Worm (Caenorhabditis elegans) whole organism, L2 larva: ENCODE measurements around the gene hmg-1.1.

Experiments
- C34F6.9 ChIP-seq: fragments of 150-350 bp; optimal IDR thresholded peaks from 2 replicates; lab custom pipeline; 2014; ENCODE audit warnings: missing biosample characterization, missing genetic modification characterization
- F13H6.1 ChIP-seq: sonication (generic microtip); optimal IDR thresholded peaks from 2 replicates; lab custom pipeline; 2016; ENCODE audit warnings: missing genetic modification characterization, missing compliant biosample characterization
- Y55F3AM.14 ChIP-seq: fragments of 200-800 bp; sonication (Bioruptor generic); optimal IDR thresholded peaks from 2 replicates; lab custom pipeline; 2018; ENCODE audit warnings: mild to moderate bottlenecking, missing genetic modification characterization, missing compliant biosample characterization
- ZK546.5 ChIP-seq: sonication (generic microtip); optimal IDR thresholded peaks from 2 replicates; lab custom pipeline; 2017; ENCODE audit warnings: missing biosample characterization, missing genetic modification characterization
- ama-1 ChIP-seq: fragments of 150-350 bp; optimal IDR thresholded peaks from 2 replicates; lab custom pipeline; 2018; ENCODE audit warnings: inconsistent platforms
- blmp-1 ChIP-seq: sonication (generic microtip); optimal IDR thresholded peaks from 2 replicates; lab custom pipeline; 2017; ENCODE audit warnings: missing genetic modification characterization, mild to moderate bottlenecking, missing compliant biosample characterization, antibody characterized with exemption, moderate library complexity; ENCODE audit not compliant: insufficient read depth
- ceh-16 ChIP-seq: fragments of 150-350 bp; optimal IDR thresholded peaks from 2 replicates; lab custom pipeline; 2014; ENCODE audit warnings: missing biosample characterization, missing genetic modification characterization
- ceh-82 ChIP-seq: fragments of 150-350 bp; optimal IDR thresholded peaks from 2 replicates; lab custom pipeline; 2014; ENCODE audit warnings: missing biosample characterization, missing genetic modification characterization
- crh-2 ChIP-seq: sonication (generic microtip); optimal IDR thresholded peaks from 2 replicates; lab custom pipeline; 2017; ENCODE audit warnings: missing biosample characterization, missing genetic modification characterization
- dmd-4 ChIP-seq: sonication (generic microtip); optimal IDR thresholded peaks from 2 replicates; lab custom pipeline; 2017; ENCODE audit warnings: missing biosample characterization, missing genetic modification characterization
- egl-27 ChIP-seq: sonication (generic microtip); optimal IDR thresholded peaks from 3 replicates; lab custom pipeline; 2017; ENCODE audit warnings: missing biosample characterization, missing genetic modification reagents, missing genetic modification characterization
- elt-1 ChIP-seq: fragments of 150-350 bp; optimal IDR thresholded peaks from 2 replicates; lab custom pipeline; 2014; ENCODE audit warnings: missing biosample characterization, missing genetic modification characterization
- elt-3 ChIP-seq: sonication (generic microtip); optimal IDR thresholded peaks from 2 replicates; lab custom pipeline; 2017; ENCODE audit warnings: missing biosample characterization, missing genetic modification characterization
- fos-1 ChIP-seq: fragments of 150-350 bp; optimal IDR thresholded peaks from 2 replicates; lab custom pipeline; 2014; ENCODE audit warnings: missing biosample characterization, missing genetic modification characterization
- gmeb-1 ChIP-seq: fragments of 150-350 bp; optimal IDR thresholded peaks from 2 replicates; lab custom pipeline; 2014; ENCODE audit warnings: missing biosample characterization, missing genetic modification characterization
- lin-11 ChIP-seq: fragments of 150-350 bp; sonication (generic microtip); optimal IDR thresholded peaks from 2 replicates; lab custom pipeline; 2014; ENCODE audit warnings: missing biosample characterization, missing genetic modification characterization, inconsistent platforms, mixed read lengths
- lin-13 ChIP-seq: fragments of 150-350 bp; optimal IDR thresholded peaks from 2 replicates; lab custom pipeline; 2014; ENCODE audit warnings: missing biosample characterization, missing genetic modification reagents, missing genetic modification characterization
- lin-39 ChIP-seq: fragments of 150-350 bp; optimal IDR thresholded peaks from 2 replicates; lab custom pipeline; 2014; ENCODE audit warnings: missing biosample characterization, missing genetic modification reagents, missing genetic modification characterization
- lsy-2 ChIP-seq, 2 experiments: fragments of 150-350 bp in 1 of 2; sonication (generic microtip) in 1 of 2; optimal IDR thresholded peaks; 2 replicates each; lab custom pipeline; 2014 to 2017; ENCODE audit warnings: missing biosample characterization in 2 of 2, missing genetic modification characterization in 2 of 2
- mab-5 ChIP-seq: fragments of 150-350 bp; optimal IDR thresholded peaks from 2 replicates; lab custom pipeline; 2014; ENCODE audit warnings: missing biosample characterization, missing genetic modification characterization
- mbf-1 ChIP-seq: sonication (generic microtip); optimal IDR thresholded peaks from 2 replicates; lab custom pipeline; 2017; ENCODE audit warnings: missing biosample characterization, missing genetic modification characterization
- mdl-1 ChIP-seq, 2 experiments: fragments of 150-350 bp in 1 of 2; sonication (generic microtip) in 1 of 2; optimal IDR thresholded peaks; 2 replicates each; lab custom pipeline; 2017; ENCODE audit warnings: missing biosample characterization in 2 of 2, missing genetic modification characterization in 2 of 2
- nhr-10 ChIP-seq: sonication (generic microtip); optimal IDR thresholded peaks from 2 replicates; lab custom pipeline; 2017; ENCODE audit warnings: missing biosample characterization, missing genetic modification characterization
- nhr-11 ChIP-seq: fragments of 150-350 bp; optimal IDR thresholded peaks from 2 replicates; lab custom pipeline; 2014; ENCODE audit warnings: missing biosample characterization, missing genetic modification characterization
- nhr-12 ChIP-seq: fragments of 150-350 bp; optimal IDR thresholded peaks from 2 replicates; lab custom pipeline; 2014; ENCODE audit warnings: missing biosample characterization, missing genetic modification characterization
- nhr-129 ChIP-seq: fragments of 150-350 bp; optimal IDR thresholded peaks from 2 replicates; lab custom pipeline; 2014; ENCODE audit warnings: missing biosample characterization, missing genetic modification characterization
- nhr-21 ChIP-seq: fragments of 150-350 bp; optimal IDR thresholded peaks from 2 replicates; lab custom pipeline; 2014; ENCODE audit warnings: missing biosample characterization, missing genetic modification characterization
- nhr-23 ChIP-seq: fragments of 150-350 bp; optimal IDR thresholded peaks from 2 replicates; lab custom pipeline; 2014; ENCODE audit warnings: missing biosample characterization, missing genetic modification reagents, missing genetic modification characterization
- nhr-237 ChIP-seq: fragments of 150-350 bp; optimal IDR thresholded peaks from 2 replicates; lab custom pipeline; 2014; ENCODE audit warnings: missing biosample characterization, missing genetic modification characterization
- nhr-25 ChIP-seq: fragments of 150-350 bp; sonication (generic microtip); optimal IDR thresholded peaks from 3 replicates; lab custom pipeline; 2014; ENCODE audit warnings: missing biosample characterization, missing genetic modification characterization
- nhr-6 ChIP-seq: fragments of 150-350 bp; optimal IDR thresholded peaks from 2 replicates; lab custom pipeline; 2014; ENCODE audit warnings: missing biosample characterization, missing genetic modification characterization
- nhr-77 ChIP-seq: fragments of 150-350 bp; optimal IDR thresholded peaks from 2 replicates; lab custom pipeline; 2014; ENCODE audit warnings: missing biosample characterization, missing genetic modification characterization
- sem-4 ChIP-seq: fragments of 150-350 bp; optimal IDR thresholded peaks from 2 replicates; lab custom pipeline; 2014; ENCODE audit warnings: missing biosample characterization, missing genetic modification reagents, missing genetic modification characterization
- skn-1 ChIP-seq: sonication (generic microtip); optimal IDR thresholded peaks from 2 replicates; lab custom pipeline; 2017; ENCODE audit warnings: missing biosample characterization, missing genetic modification characterization
- sma-3 ChIP-seq: sonication (generic microtip); optimal IDR thresholded peaks from 2 replicates; lab custom pipeline; 2016; ENCODE audit warnings: missing genetic modification reagents, missing genetic modification characterization, missing compliant biosample characterization
- sma-9 ChIP-seq, 2 experiments: fragments of 150-350 bp in 1 of 2; sonication (generic microtip) in 1 of 2; optimal IDR thresholded peaks; 2 replicates each; lab custom pipeline; 2014 to 2016; ENCODE audit warnings: missing genetic modification characterization in 2 of 2, mild to moderate bottlenecking in 1 of 2, missing biosample characterization in 1 of 2, missing compliant biosample characterization in 1 of 2, missing genetic modification reagents in 1 of 2, moderate library complexity in 1 of 2
- snpc-4 ChIP-seq: fragments of 150-350 bp; optimal IDR thresholded peaks from 2 replicates; lab custom pipeline; 2014; ENCODE audit warnings: missing biosample characterization, missing genetic modification characterization
- unc-39 ChIP-seq: fragments of 150-350 bp; optimal IDR thresholded peaks from 2 replicates; lab custom pipeline; 2014; ENCODE audit warnings: missing biosample characterization, missing genetic modification characterization
- unc-62 ChIP-seq: fragments of 150-350 bp; optimal IDR thresholded peaks from 2 replicates; lab custom pipeline; 2014; ENCODE audit warnings: missing biosample characterization, missing genetic modification reagents, missing genetic modification characterization
- zag-1 ChIP-seq: fragments of 150-350 bp; optimal IDR thresholded peaks from 2 replicates; lab custom pipeline; 2014; ENCODE audit warnings: missing biosample characterization, missing genetic modification characterization
- ztf-1 ChIP-seq: fragments of 200-800 bp; sonication (Bioruptor generic); conservative IDR thresholded peaks from 2 replicates; pipeline ENCODE4 v1.3.6; 2022; ENCODE audit warnings: missing genetic modification characterization, missing compliant biosample characterization
- ztf-11 ChIP-seq: sonication (generic microtip); optimal IDR thresholded peaks from 2 replicates; lab custom pipeline; 2017; ENCODE audit warnings: missing biosample characterization, missing genetic modification characterization

hmg-1.1 gene

DNA sequence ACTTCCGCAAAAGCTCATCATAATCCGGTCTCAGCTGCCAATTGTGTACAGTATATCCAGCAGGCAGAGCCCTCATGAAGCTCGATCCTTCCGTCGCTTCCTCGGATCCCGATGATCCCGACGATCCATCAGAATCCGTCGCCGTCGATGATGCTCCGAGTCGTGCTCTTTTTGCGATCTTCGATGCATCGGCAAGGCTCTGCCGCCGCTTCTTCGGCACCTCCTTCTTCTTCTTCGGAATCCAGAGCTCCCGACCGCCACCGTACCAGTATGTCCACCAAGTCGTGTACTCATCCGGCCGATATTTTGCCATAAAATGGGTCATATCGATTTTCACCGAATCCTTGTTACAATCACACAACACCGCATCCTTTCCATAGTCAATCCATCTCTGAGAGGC, 10.6 kb upstream of the hmg-1.1 start:
- no peak for TF ChIP-seq nhr-23 (tag; lab: Kevin White, UChicago)
- no peak for TF ChIP-seq nhr-25 (tag; lab: Kevin White, UChicago)
- no peak for TF ChIP-seq crh-2
- TF ChIP-seq snpc-4: no peak
- no peak for TF ChIP-seq ceh-82 (tag; lab: Kevin White, UChicago)
- TF ChIP-seq nhr-21 (tag; lab: Kevin White, UChicago): no peak
- TF ChIP-seq sma-3 (GFP tag; lab: Kevin White, UChicago): no peak
- TF ChIP-seq sma-9 (GFP tag; optimal IDR thresholded peaks at IDR 0.05; lab: Kevin White, UChicago): no peak
- no peak for TF ChIP-seq sma-9 (tag; optimal IDR thresholded peaks at IDR 0.05; lab: Kevin White, UChicago)
- TF ChIP-seq Y55F3AM.14: no peak
- no peak for TF ChIP-seq fos-1 (tag; lab: Kevin White, UChicago)
- TF ChIP-seq ZK546.5 (tag; lab: Kevin White, UChicago): no peak
- TF ChIP-seq egl-27 (tag; lab: Kevin White, UChicago): no peak
- no peak for TF ChIP-seq C34F6.9 (tag; lab: Kevin White, UChicago)
- TF ChIP-seq ztf-11 (tag; lab: Kevin White, UChicago): no peak
- TF ChIP-seq elt-1: no peak
- TF ChIP-seq mbf-1 (tag; lab: Kevin White, UChicago): no peak
- no peak for TF ChIP-seq nhr-77 (tag; lab: Kevin White, UChicago)
- TF ChIP-seq nhr-12 (tag; lab: Kevin White, UChicago): no peak
- TF ChIP-seq nhr-6 (tag; lab: Kevin White, UChicago): no peak

ce11 chrII:14242259-14242658, 8.2 kb upstream of the hmg-1.1 start:
- no peak for TF ChIP-seq nhr-11
- TF ChIP-seq nhr-10: no peak
- TF ChIP-seq gmeb-1 (tag; lab: Kevin White, UChicago): no peak
- TF ChIP-seq mbf-1 (tag; lab: Kevin White, UChicago): no peak
- TF ChIP-seq nhr-25 (tag; lab: Kevin White, UChicago): no peak
- no peak for TF ChIP-seq nhr-129 (tag; lab: Kevin White, UChicago)
- TF ChIP-seq C34F6.9 (tag; lab: Kevin White, UChicago): no peak
- TF ChIP-seq Y55F3AM.14: no peak
- TF ChIP-seq ama-1 (lab: Kevin White, UChicago): no peak
- no peak for TF ChIP-seq nhr-77 (tag; lab: Kevin White, UChicago)
- no peak for TF ChIP-seq ztf-11 (tag; lab: Kevin White, UChicago)
- TF ChIP-seq sma-3 (GFP tag; lab: Kevin White, UChicago): no peak
- TF ChIP-seq unc-39: no peak
- no peak for TF ChIP-seq nhr-23 (tag; lab: Kevin White, UChicago)
- no peak for TF ChIP-seq skn-1 (tag; lab: Kevin White, UChicago)
- TF ChIP-seq elt-1: no peak
- TF ChIP-seq mab-5 (tag; lab: Kevin White, UChicago): no peak
- no peak for TF ChIP-seq ceh-82 (tag; lab: Kevin White, UChicago)
- no peak for TF ChIP-seq zag-1
- TF ChIP-seq, all 48 proteins: peak for 0

DNA sequence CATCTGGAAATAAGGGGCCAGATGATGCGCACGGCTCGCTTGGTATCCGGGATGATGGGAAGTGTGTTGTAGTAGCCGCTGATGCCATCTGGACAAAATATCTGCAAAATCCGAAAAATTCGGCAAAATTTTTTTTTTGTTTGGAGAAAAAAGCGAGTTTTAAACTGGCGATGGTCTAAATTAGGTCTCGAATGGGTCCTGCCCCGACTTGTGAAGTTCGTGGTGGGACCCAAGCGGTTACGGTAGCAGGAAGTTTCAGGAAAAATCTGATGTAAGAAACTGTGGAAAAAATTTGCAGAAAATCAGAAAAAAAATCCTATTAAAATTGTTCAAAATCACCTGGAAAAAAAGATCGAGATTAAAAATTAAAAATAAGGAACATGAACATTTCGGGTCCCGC, 7.0 kb upstream of the hmg-1.1 start, which contains the start of gene jmjd-2:
TSS of gene jmjd-2 (minus strand) at position 101 of the 400 bp plus-strand sequence.
- TF ChIP-seq nhr-21 (tag; lab: Kevin White, UChicago) (no peak), F13H6.1 (no peak), ama-1 (lab: Kevin White, UChicago) (no peak), mdl-1 (tag; optimal IDR thresholded peaks at IDR 0.05; lab: Kevin White, UChicago) (no peak), blmp-1 (no peak), elt-1 (no peak), ztf-11 (tag; lab: Kevin White, UChicago) (no peak), lsy-2 (tag; optimal IDR thresholded peaks at IDR 0.05; lab: Kevin White, UChicago) (no peak), zag-1 (no peak), sem-4 (tag; lab: Kevin White, UChicago) (no peak)

DNA sequence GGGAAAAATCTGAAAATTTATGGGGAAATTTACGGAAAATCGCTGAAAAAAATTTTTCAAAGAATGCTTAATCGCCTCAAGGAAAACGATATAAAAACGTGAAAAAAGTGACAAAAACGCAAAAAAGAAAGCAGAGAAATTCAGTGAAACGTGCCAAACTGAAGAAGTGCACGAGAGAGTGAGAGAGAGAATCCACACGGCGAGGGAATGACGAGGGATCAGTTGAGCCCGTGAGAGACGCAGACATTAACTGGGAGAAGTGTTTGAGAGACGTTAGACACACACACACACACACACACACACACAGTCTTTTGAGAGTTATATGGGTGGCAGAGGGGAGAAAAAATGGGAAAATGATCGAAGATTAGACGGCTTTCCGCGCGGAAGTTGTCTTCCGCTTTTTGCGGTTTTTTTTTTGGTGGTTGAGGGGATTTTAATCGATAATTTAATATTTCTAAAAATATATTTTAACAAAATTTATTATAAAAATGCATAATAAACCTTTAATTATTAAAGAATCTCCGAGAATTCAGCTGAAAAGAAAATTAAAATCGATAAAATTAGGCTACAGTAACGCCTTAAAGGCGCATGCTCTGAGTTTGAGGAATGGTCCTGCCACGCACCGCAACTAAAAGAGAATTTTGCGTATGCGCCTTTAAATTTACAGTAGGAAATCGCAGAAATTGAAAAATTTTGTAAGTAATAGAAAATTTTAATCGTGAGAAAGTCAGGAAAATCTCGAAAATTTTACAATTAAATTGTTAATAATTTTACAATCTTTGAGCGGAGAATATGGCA, 5.8 kb upstream of the hmg-1.1 start:
- TF ChIP-seq nhr-10 (no peak), elt-1 (no peak), gmeb-1 (tag; lab: Kevin White, UChicago) (peak; percentile 31), sma-3 (GFP tag; lab: Kevin White, UChicago) (no peak), crh-2 (peak; percentile 77), elt-3 (tag; lab: Kevin White, UChicago) (no peak), mab-5 (tag; lab: Kevin White, UChicago) (no peak), skn-1 (tag; lab: Kevin White, UChicago) (no peak), nhr-23 (tag; lab: Kevin White, UChicago) (no peak), ceh-16 (tag; lab: Kevin White, UChicago) (no peak), mdl-1 (tag; optimal IDR thresholded peaks at IDR 0.05; lab: Kevin White, UChicago) (peak; percentile 47), lsy-2 (tag; optimal IDR thresholded peaks at IDR 0.05; lab: Kevin White, UChicago) (peak in 1 of 2 experiments; percentile 78), nhr-129 (tag; lab: Kevin White, UChicago) (peak; percentile 78), lin-39 (tag; lab: Kevin White, UChicago) (no peak), unc-62 (GFP tag; lab: Kevin White, UChicago) (no peak), nhr-25 (tag; lab: Kevin White, UChicago) (peak; percentile 19), nhr-6 (tag; lab: Kevin White, UChicago) (no peak), fos-1 (tag; lab: Kevin White, UChicago) (peak; percentile 61), lin-13 (GFP tag; lab: Kevin White, UChicago) (peak; percentile 56), nhr-77 (tag; lab: Kevin White, UChicago) (no peak), mbf-1 (tag; lab: Kevin White, UChicago) (no peak), egl-27 (tag; lab: Kevin White, UChicago) (no peak), nhr-237 (tag; lab: Kevin White, UChicago) (no peak), ztf-1 (no peak), nhr-11 (no peak), dmd-4 (no peak), lin-11 (tag; lab: Kevin White, UChicago) (no peak)
